Worm (Caenorhabditis elegans) whole organism, L4 larva: ENCODE results near the gene BE0003N10.1.

Experiments used
- D1046.2 ChIP-seq: fragments of 200-800 bp; sonication (Bioruptor generic); IDR thresholded peaks from 2 replicates; pipeline ENCODE4 v1.3.6; 2022; ENCODE audit warnings: missing genetic modification characterization, missing compliant biosample characterization
- F26F4.8 ChIP-seq: fragments of 200-800 bp; sonication (Bioruptor generic); conservative IDR thresholded peaks from 2 replicates; pipeline ENCODE4 v1.3.6; 2022; ENCODE audit warnings: missing genetic modification characterization, missing compliant biosample characterization
- F49E8.2 ChIP-seq: sonication (generic microtip); optimal IDR thresholded peaks from 2 replicates; lab custom pipeline; 2016; ENCODE audit warnings: missing compliant biosample characterization, mild to moderate bottlenecking, missing genetic modification characterization, borderline replicate concordance
- T26A8.4 ChIP-seq: fragments of 200-800 bp; sonication (Bioruptor generic); IDR thresholded peaks from 2 replicates; pipeline ENCODE4 v1.3.6; 2022; ENCODE audit warnings: missing genetic modification characterization, missing compliant biosample characterization
- Y75B8A.6 ChIP-seq: fragments of 200-800 bp; sonication (Bioruptor generic); IDR thresholded peaks from 2 replicates; pipeline ENCODE4 v1.3.6; 2022; ENCODE audit warnings: missing genetic modification reagents, missing genetic modification characterization, missing compliant biosample characterization
- aly-2 ChIP-seq: sonication (generic microtip); optimal IDR thresholded peaks from 2 replicates; lab custom pipeline; 2018; ENCODE audit warnings: missing biosample characterization, missing genetic modification characterization
- arid-1 ChIP-seq: fragments of 200-800 bp; sonication (Bioruptor generic); conservative IDR thresholded peaks from 2 replicates; pipeline ENCODE4 v1.3.6; 2022; ENCODE audit warnings: missing genetic modification reagents, missing genetic modification characterization, missing compliant biosample characterization
- ceh-44 ChIP-seq: fragments of 200-800 bp; sonication (Bioruptor generic); IDR thresholded peaks from 2 replicates; pipeline ENCODE4 v1.3.6; 2022; ENCODE audit warnings: missing genetic modification reagents, missing genetic modification characterization, missing compliant biosample characterization
- ceh-62 ChIP-seq: sonication (generic microtip); optimal IDR thresholded peaks from 2 replicates; lab custom pipeline; 2017; ENCODE audit warnings: missing biosample characterization, missing genetic modification characterization
- ces-1 ChIP-seq: fragments of 150-350 bp; sonication (generic microtip); optimal IDR thresholded peaks from 4 replicates; lab custom pipeline; 2014; ENCODE audit warnings: missing biosample characterization, missing genetic modification reagents, missing genetic modification characterization
- daf-19 ChIP-seq: fragments of 200-800 bp; sonication (Bioruptor generic); conservative IDR thresholded peaks from 2 replicates; pipeline ENCODE4 v1.3.6; 2022; ENCODE audit warnings: missing genetic modification characterization, missing compliant biosample characterization
- dmd-6 ChIP-seq: fragments of 200-800 bp; sonication (Bioruptor generic); IDR thresholded peaks from 2 replicates; pipeline ENCODE4 v1.3.6; 2022; ENCODE audit warnings: missing genetic modification reagents, missing genetic modification characterization, missing compliant biosample characterization
- dpl-1 ChIP-seq: fragments of 150-350 bp; optimal IDR thresholded peaks from 2 replicates; lab custom pipeline; 2014; ENCODE audit warnings: missing biosample characterization, missing genetic modification reagents, missing genetic modification characterization
- duxl-1 ChIP-seq: sonication (generic microtip); optimal IDR thresholded peaks from 2 replicates; lab custom pipeline; 2016; ENCODE audit warnings: mild to moderate bottlenecking, missing genetic modification characterization, moderate library complexity, missing compliant biosample characterization; ENCODE audit not compliant: poor library complexity
- egl-43 ChIP-seq: fragments of 200-800 bp; sonication (Bioruptor generic); IDR thresholded peaks from 2 replicates; pipeline ENCODE4 v1.3.6; 2022; ENCODE audit warnings: missing genetic modification reagents, missing genetic modification characterization, missing compliant biosample characterization
- fkh-10 ChIP-seq: fragments of 150-350 bp; optimal IDR thresholded peaks from 2 replicates; lab custom pipeline; 2014; ENCODE audit warnings: missing biosample characterization, missing genetic modification reagents, missing genetic modification characterization
- gei-8 ChIP-seq: fragments of 200-800 bp; sonication (Bioruptor generic); optimal IDR thresholded peaks from 2 replicates; lab custom pipeline; 2018; ENCODE audit warnings: mild to moderate bottlenecking, missing genetic modification characterization, missing compliant biosample characterization
- hif-1 ChIP-seq, 2 experiments: sonication (generic microtip); optimal IDR thresholded peaks; 2 replicates each; lab custom pipeline; 2016 to 2017; ENCODE audit warnings: missing compliant biosample characterization in 2 of 2, missing genetic modification characterization in 2 of 2, missing genetic modification reagents in 2 of 2, missing genotype in 2 of 2, mild to moderate bottlenecking in 1 of 2
- hmg-1.1 ChIP-seq: fragments of 200-800 bp; sonication (Bioruptor generic); IDR thresholded peaks from 2 replicates; pipeline ENCODE4 v1.3.6; 2022; ENCODE audit warnings: missing genetic modification reagents, missing genetic modification characterization, missing compliant biosample characterization
- jun-1 ChIP-seq: fragments of 150-350 bp; optimal IDR thresholded peaks from 2 replicates; lab custom pipeline; 2014; ENCODE audit warnings: missing biosample characterization, missing genetic modification reagents, missing genetic modification characterization
- lim-7 ChIP-seq: fragments of 200-800 bp; sonication (Bioruptor generic); IDR thresholded peaks from 2 replicates; pipeline ENCODE4 v1.3.6; 2022; ENCODE audit warnings: missing genetic modification characterization, missing compliant biosample characterization
- lin-38 ChIP-seq: fragments of 200-800 bp; sonication (Bioruptor generic); IDR thresholded peaks from 2 replicates; pipeline ENCODE4 v1.3.6; 2022; ENCODE audit warnings: missing genetic modification reagents, missing genetic modification characterization, missing compliant biosample characterization
- lir-3 ChIP-seq: sonication (generic microtip); optimal IDR thresholded peaks from 2 replicates; lab custom pipeline; 2016; ENCODE audit warnings: mild to moderate bottlenecking, missing genetic modification characterization, missing compliant biosample characterization
- lsy-2 ChIP-seq, 2 experiments: fragments of 150-350 bp in 1 of 2; sonication (generic microtip) in 1 of 2; optimal IDR thresholded peaks; 2 replicates each; lab custom pipeline; 2014 to 2017; ENCODE audit warnings: missing biosample characterization in 2 of 2, missing genetic modification characterization in 2 of 2
- madf-5 ChIP-seq, 2 experiments: fragments of 200-800 bp; sonication (Bioruptor generic); IDR thresholded peaks; 2 replicates each; pipeline ENCODE4 v1.3.6; 2022; ENCODE audit warnings: missing compliant biosample characterization in 2 of 2, missing genetic modification characterization in 2 of 2
- mxl-2 ChIP-seq: fragments of 200-800 bp; sonication (Bioruptor generic); conservative IDR thresholded peaks from 2 replicates; pipeline ENCODE4 v1.3.6; 2022; ENCODE audit warnings: missing genetic modification reagents, missing genetic modification characterization, missing compliant biosample characterization
- nhr-111 ChIP-seq: fragments of 200-800 bp; sonication (Bioruptor generic); optimal IDR thresholded peaks from 2 replicates; lab custom pipeline; 2018; ENCODE audit warnings: mild to moderate bottlenecking, missing genetic modification characterization, missing compliant biosample characterization
- nhr-25 ChIP-seq: sonication (generic microtip); optimal IDR thresholded peaks from 2 replicates; lab custom pipeline; 2017; ENCODE audit warnings: missing genetic modification characterization, mild to moderate bottlenecking, missing compliant biosample characterization, antibody characterized with exemption, moderate library complexity, borderline replicate concordance; ENCODE audit not compliant: insufficient read depth
- nhr-6 ChIP-seq: fragments of 150-350 bp; optimal IDR thresholded peaks from 2 replicates; lab custom pipeline; 2014; ENCODE audit warnings: missing biosample characterization, missing genetic modification characterization
- nhr-77 ChIP-seq: fragments of 150-350 bp; optimal IDR thresholded peaks from 2 replicates; lab custom pipeline; 2014; ENCODE audit warnings: missing biosample characterization, missing genetic modification characterization
- pha-4 ChIP-seq, 2 experiments: fragments of 150-350 bp in 1 of 2; fragments of 200-800 bp in 1 of 2; sonication (Bioruptor generic) in 1 of 2; IDR thresholded peaks in 1 of 2; optimal IDR thresholded peaks in 1 of 2; 2 replicates each; pipeline versions ENCODE4 v1.3.6 to Lab custom; 2014 to 2022; ENCODE audit warnings: missing genetic modification characterization in 2 of 2, missing genetic modification reagents in 2 of 2, missing biosample characterization in 1 of 2, missing compliant biosample characterization in 1 of 2
- pqm-1 ChIP-seq: sonication (generic microtip); optimal IDR thresholded peaks from 2 replicates; lab custom pipeline; 2017; ENCODE audit warnings: missing biosample characterization, missing genetic modification characterization
- set-16 ChIP-seq: fragments of 200-800 bp; sonication (Bioruptor generic); IDR thresholded peaks from 2 replicates; pipeline ENCODE4 v1.3.6; 2022; ENCODE audit warnings: missing genetic modification reagents, missing genetic modification characterization, missing compliant biosample characterization
- tag-97 ChIP-seq: fragments of 200-800 bp; sonication (Bioruptor generic); IDR thresholded peaks from 2 replicates; pipeline ENCODE4 v1.3.6; 2022; ENCODE audit warnings: missing genetic modification characterization, missing compliant biosample characterization
- tra-1 ChIP-seq: fragments of 200-800 bp; sonication (Bioruptor generic); IDR thresholded peaks from 2 replicates; pipeline ENCODE4 v1.3.6; 2022; ENCODE audit warnings: missing genetic modification reagents, missing genetic modification characterization, missing compliant biosample characterization
- unc-130 ChIP-seq: sonication (generic microtip); optimal IDR thresholded peaks from 2 replicates; lab custom pipeline; 2016; ENCODE audit warnings: missing genetic modification reagents, missing genetic modification characterization, missing compliant biosample characterization
- vab-7 ChIP-seq: fragments of 200-800 bp; sonication (Bioruptor generic); IDR thresholded peaks from 2 replicates; pipeline ENCODE4 v1.3.6; 2022; ENCODE audit warnings: missing genetic modification reagents, missing genetic modification characterization, missing compliant biosample characterization
- zfp-2 ChIP-seq: sonication (generic microtip); optimal IDR thresholded peaks from 2 replicates; lab custom pipeline; 2016; ENCODE audit warnings: mild to moderate bottlenecking, missing genetic modification characterization, missing compliant biosample characterization
- zfp-3 ChIP-seq: fragments of 200-800 bp; sonication (Bioruptor generic); conservative IDR thresholded peaks from 2 replicates; pipeline ENCODE4 v1.3.6; 2022; ENCODE audit warnings: missing genetic modification reagents, missing genetic modification characterization, missing compliant biosample characterization
- zip-11 ChIP-seq: fragments of 200-800 bp; sonication (Bioruptor generic); IDR thresholded peaks from 2 replicates; pipeline ENCODE4 v1.3.6; 2022; ENCODE audit warnings: missing genetic modification characterization, missing compliant biosample characterization
- ztf-11 ChIP-seq: fragments of 150-350 bp; optimal IDR thresholded peaks from 2 replicates; lab custom pipeline; 2014; ENCODE audit warnings: missing biosample characterization, missing genetic modification characterization

The BE0003N10.1 gene

ce11 chrIII:1059961-1060360 lies 22.7 kb downstream of the BE0003N10.1 start, which contains the start of gene BE0003N10.6:
Gene BE0003N10.6 (minus strand): TSS chrIII:1060061.
- TF ChIP-seq dmd-6 (GFP tag; lab: Robert Waterston, UW), result no peak
- TF ChIP-seq nhr-77 (tag; lab: Kevin White, UChicago), result no peak
- no peak for TF ChIP-seq F49E8.2 (tag; lab: Kevin White, UChicago)
- no peak for TF ChIP-seq ceh-44 (GFP tag; lab: Robert Waterston, UW)
- no peak for TF ChIP-seq madf-5 (GFP tag; IDR thresholded peaks at IDR 0.05; lab: Robert Waterston, UW)
- TF ChIP-seq vab-7, result no peak
- no peak for TF ChIP-seq nhr-111 (GFP tag; lab: Kevin White, UChicago)
- no peak for TF ChIP-seq tag-97 (GFP tag; lab: Robert Waterston, UW)
- TF ChIP-seq fkh-10 (GFP tag; lab: Kevin White, UChicago), result no peak
- TF ChIP-seq Y75B8A.6 (GFP tag; lab: Robert Waterston, UW), result no peak
- TF ChIP-seq, all 104 proteins: peak for 0

ce11 chrIII:1074152-1074551 lies 36.9 kb downstream of the BE0003N10.1 start:
- no peak for TF ChIP-seq dpl-1 (GFP tag; lab: Kevin White, UChicago)
- TF ChIP-seq set-16 (GFP tag; lab: Robert Waterston, UW), result peak; percentile 77

ce11 chrIII:1076383-1076782 lies 39.1 kb downstream of the BE0003N10.1 start, which contains the start of gene uaf-1:
Gene uaf-1 (minus strand): TSS chrIII:1076555.
- 0 out of 2 replicates have a peak, but pooled peaks have one; percentile 18 for TF ChIP-seq arid-1
- TF ChIP-seq lim-7 (GFP tag; lab: Robert Waterston, UW), result peak; percentile 67; the same call in 1 of the 2 replicates
- peak; percentile 33; the same call in 1 of the 2 replicates for TF ChIP-seq lin-38 (GFP tag; lab: Robert Waterston, UW)
- peak; percentile 48; the same call in 1 of the 2 replicates for TF ChIP-seq vab-7
- 0 out of 4 replicates have a peak, but pooled peaks of 1 of the 2 experiments have one; percentile 52 for TF ChIP-seq madf-5 (GFP tag; IDR thresholded peaks at IDR 0.05; lab: Robert Waterston, UW)
- TF ChIP-seq zfp-3 (GFP tag; lab: Robert Waterston, UW), result 0 out of 2 replicates have a peak, but pooled peaks have one; percentile 45

ce11 chrIII:1080536-1080935 lies 43.2 kb downstream of the BE0003N10.1 start, which contains the start of the genes rab-18 and kbp-4:
Gene rab-18 (minus strand): TSS chrIII:1080775.
Gene kbp-4 (plus strand): TSS chrIII:1080901.
- TF ChIP-seq arid-1 (peak; percentile 75), duxl-1 (tag; lab: Kevin White, UChicago) (peak; percentile 73), tra-1 (GFP tag; lab: Robert Waterston, UW) (no peak; the same call in 1 of the 2 replicates), tag-97 (GFP tag; lab: Robert Waterston, UW) (no peak), zip-11 (no peak), lir-3 (tag; lab: Kevin White, UChicago) (no peak), ceh-44 (GFP tag; lab: Robert Waterston, UW) (no peak), madf-5 (GFP tag; IDR thresholded peaks at IDR 0.05; lab: Robert Waterston, UW) (no peak), T26A8.4 (GFP tag; lab: Robert Waterston, UW) (peak; percentile 76), ceh-62 (tag; lab: Kevin White, UChicago) (no peak), jun-1 (tag; lab: Kevin White, UChicago) (no peak), nhr-6 (peak; percentile 93), mxl-2 (no peak), gei-8 (GFP tag; lab: Kevin White, UChicago) (no peak), aly-2 (tag; lab: Kevin White, UChicago) (no peak), ztf-11 (tag; lab: Kevin White, UChicago) (no peak), pqm-1 (tag; lab: Kevin White, UChicago) (peak; percentile 38), F26F4.8 (no peak), unc-130 (GFP tag; lab: Kevin White, UChicago) (peak; percentile 90), ces-1 (GFP tag; lab: Kevin White, UChicago) (no peak), pha-4 (GFP tag; IDR thresholded peaks at IDR 0.05; lab: Robert Waterston, UW) (peak; percentile 79), pha-4 (tag; optimal IDR thresholded peaks at IDR 0.05; lab: Kevin White, UChicago) (peak; percentile 34), D1046.2 (no peak), nhr-111 (GFP tag; lab: Kevin White, UChicago) (no peak), zfp-2 (tag; lab: Kevin White, UChicago) (peak; percentile 88), daf-19 (GFP tag; lab: Robert Waterston, UW) (no peak), lin-38 (GFP tag; lab: Robert Waterston, UW) (peak; percentile 99), hif-1 (tag; optimal IDR thresholded peaks at IDR 0.05; lab: Kevin White, UChicago) (peak in 1 of 2 experiments; percentile 71), Y75B8A.6 (GFP tag; lab: Robert Waterston, UW) (no peak), lsy-2 (tag; optimal IDR thresholded peaks at IDR 0.05; lab: Kevin White, UChicago) (peak; percentile 85 to 97), hmg-1.1 (peak; percentile 83), egl-43 (GFP tag; lab: Robert Waterston, UW) (0 out of 2 replicates have a peak, but pooled peaks have one; percentile 27), nhr-25 (tag; lab: Kevin White, UChicago) (peak; percentile 67), nhr-77 (tag; lab: Kevin White, UChicago) (peak; percentile 97)
